Worm (Caenorhabditis elegans) whole organism, L3 larva: ENCODE results near the gene C33F10.1.

Experiments used
- R02D3.7 ChIP-seq: fragments of 150-350 bp; optimal IDR thresholded peaks from 2 replicates; lab custom pipeline; 2014; ENCODE audit warnings: missing biosample characterization, missing genetic modification characterization
- ZK546.5 ChIP-seq: sonication (generic microtip); optimal IDR thresholded peaks from 2 replicates; lab custom pipeline; 2017; ENCODE audit warnings: missing biosample characterization, missing genetic modification characterization
- aly-2 ChIP-seq: fragments of 150-350 bp; optimal IDR thresholded peaks from 2 replicates; lab custom pipeline; 2014; ENCODE audit warnings: missing biosample characterization, missing genetic modification characterization
- ama-1 ChIP-seq: fragments of 150-350 bp; optimal IDR thresholded peaks from 2 replicates; lab custom pipeline; 2018
- ceh-16 ChIP-seq: sonication (generic microtip); optimal IDR thresholded peaks from 2 replicates; lab custom pipeline; 2017; ENCODE audit warnings: missing biosample characterization, missing genetic modification characterization
- ceh-82 ChIP-seq: fragments of 150-350 bp; optimal IDR thresholded peaks from 2 replicates; lab custom pipeline; 2014; ENCODE audit warnings: missing biosample characterization, missing genetic modification characterization
- ceh-9 ChIP-seq: sonication (generic microtip); optimal IDR thresholded peaks from 2 replicates; lab custom pipeline; 2018; ENCODE audit warnings: missing biosample characterization, missing genetic modification characterization
- daf-12 ChIP-seq: fragments of 150-350 bp; optimal IDR thresholded peaks from 2 replicates; lab custom pipeline; 2014; ENCODE audit warnings: missing biosample characterization, missing genetic modification reagents, missing genetic modification characterization
- egl-27 ChIP-seq: sonication (generic microtip); optimal IDR thresholded peaks from 4 replicates; lab custom pipeline; 2017; ENCODE audit warnings: missing biosample characterization, missing genetic modification reagents, missing genetic modification characterization
- egl-5 ChIP-seq: fragments of 150-350 bp; optimal IDR thresholded peaks from 2 replicates; lab custom pipeline; 2017; ENCODE audit warnings: missing biosample characterization, missing genetic modification reagents, missing genetic modification characterization, inconsistent platforms
- elt-1 ChIP-seq: fragments of 150-350 bp; optimal IDR thresholded peaks from 2 replicates; lab custom pipeline; 2014; ENCODE audit warnings: missing biosample characterization, missing genetic modification characterization
- elt-2 ChIP-seq: sonication (generic microtip); optimal IDR thresholded peaks from 2 replicates; lab custom pipeline; 2016; ENCODE audit warnings: missing genetic modification reagents, mild to moderate bottlenecking, missing genetic modification characterization, missing compliant biosample characterization
- elt-3 ChIP-seq, 3 experiments: fragments of 150-350 bp in 1 of 3; sonication (generic microtip) in 2 of 3; optimal IDR thresholded peaks; 2 replicates in 2 of 3; 4 replicates in 1 of 3; lab custom pipeline; 2014 to 2017; ENCODE audit warnings: missing biosample characterization in 3 of 3, missing genetic modification characterization in 3 of 3
- eor-1 ChIP-seq, 2 experiments: fragments of 150-350 bp; optimal IDR thresholded peaks; 2 replicates each; lab custom pipeline; 2014 to 2018; ENCODE audit warnings: missing biosample characterization in 2 of 2, missing genetic modification characterization in 2 of 2
- fkh-10 ChIP-seq: sonication (generic microtip); optimal IDR thresholded peaks from 2 replicates; lab custom pipeline; 2017; ENCODE audit warnings: missing biosample characterization, missing genetic modification reagents, missing genetic modification characterization
- fkh-2 ChIP-seq: fragments of 150-350 bp; optimal IDR thresholded peaks from 2 replicates; lab custom pipeline; 2014; ENCODE audit warnings: missing biosample characterization, missing genetic modification reagents, missing genetic modification characterization
- fos-1 ChIP-seq: fragments of 150-350 bp; optimal IDR thresholded peaks from 2 replicates; lab custom pipeline; 2014; ENCODE audit warnings: missing biosample characterization, missing genetic modification characterization
- hmg-11 ChIP-seq: sonication (generic microtip); optimal IDR thresholded peaks from 2 replicates; lab custom pipeline; 2016; ENCODE audit warnings: missing genetic modification characterization, missing compliant biosample characterization
- jun-1 ChIP-seq: fragments of 150-350 bp; optimal IDR thresholded peaks from 2 replicates; lab custom pipeline; 2014; ENCODE audit warnings: missing biosample characterization, missing genetic modification reagents, missing genetic modification characterization
- lin-15B ChIP-seq: fragments of 150-350 bp; optimal IDR thresholded peaks from 2 replicates; lab custom pipeline; 2014; ENCODE audit warnings: missing biosample characterization, missing genetic modification characterization
- lsy-12 ChIP-seq: sonication (generic microtip); optimal IDR thresholded peaks from 2 replicates; lab custom pipeline; 2016; ENCODE audit warnings: mild to moderate bottlenecking, missing genetic modification characterization, missing compliant biosample characterization
- mml-1 ChIP-seq: fragments of 150-350 bp; sonication (generic microtip); optimal IDR thresholded peaks from 3 replicates; lab custom pipeline; 2014; ENCODE audit warnings: missing biosample characterization, missing genetic modification characterization
- nfya-1 ChIP-seq: sonication (generic microtip); optimal IDR thresholded peaks from 2 replicates; lab custom pipeline; 2017; ENCODE audit warnings: missing genetic modification characterization, mild to moderate bottlenecking, missing compliant biosample characterization, antibody characterized with exemption, moderate library complexity; ENCODE audit not compliant: insufficient read depth
- nhr-11 ChIP-seq: fragments of 150-350 bp; optimal IDR thresholded peaks from 2 replicates; lab custom pipeline; 2014; ENCODE audit warnings: missing biosample characterization, missing genetic modification characterization
- nhr-12 ChIP-seq: fragments of 150-350 bp; optimal IDR thresholded peaks from 2 replicates; lab custom pipeline; 2014; ENCODE audit warnings: missing biosample characterization, missing genetic modification characterization
- nhr-23 ChIP-seq: fragments of 150-350 bp; optimal IDR thresholded peaks from 2 replicates; lab custom pipeline; 2014; ENCODE audit warnings: missing biosample characterization, missing genetic modification reagents, missing genetic modification characterization
- nhr-237 ChIP-seq: fragments of 150-350 bp; optimal IDR thresholded peaks from 2 replicates; lab custom pipeline; 2014; ENCODE audit warnings: missing biosample characterization, missing genetic modification characterization
- nhr-25 ChIP-seq: sonication (generic microtip); optimal IDR thresholded peaks from 2 replicates; lab custom pipeline; 2017; ENCODE audit warnings: missing biosample characterization, missing genetic modification characterization
- nhr-28 ChIP-seq: fragments of 150-350 bp; optimal IDR thresholded peaks from 2 replicates; lab custom pipeline; 2014; ENCODE audit warnings: missing biosample characterization, missing genetic modification characterization
- nhr-43 ChIP-seq: sonication (generic microtip); optimal IDR thresholded peaks from 2 replicates; lab custom pipeline; 2016; ENCODE audit warnings: mild to moderate bottlenecking, missing genetic modification characterization, missing compliant biosample characterization; ENCODE audit not compliant: poor library complexity, severe bottlenecking
- nhr-67 ChIP-seq: fragments of 150-350 bp; optimal IDR thresholded peaks from 2 replicates; lab custom pipeline; 2014; ENCODE audit warnings: missing biosample characterization, missing genetic modification characterization
- nhr-76 ChIP-seq: fragments of 150-350 bp; sonication (generic microtip); optimal IDR thresholded peaks from 5 replicates; lab custom pipeline; 2014; ENCODE audit warnings: missing biosample characterization, missing genetic modification characterization
- nhr-77 ChIP-seq: fragments of 150-350 bp; optimal IDR thresholded peaks from 2 replicates; lab custom pipeline; 2014; ENCODE audit warnings: missing biosample characterization, missing genetic modification characterization
- pha-4 ChIP-seq: fragments of 150-350 bp; optimal IDR thresholded peaks from 2 replicates; lab custom pipeline; 2014; ENCODE audit warnings: missing biosample characterization, missing genetic modification reagents, missing genetic modification characterization
- pqm-1 ChIP-seq: fragments of 150-350 bp; optimal IDR thresholded peaks from 2 replicates; lab custom pipeline; 2017; ENCODE audit warnings: missing biosample characterization, missing genetic modification characterization, inconsistent platforms
- sea-2 ChIP-seq: fragments of 150-350 bp; sonication (generic microtip); optimal IDR thresholded peaks from 4 replicates; lab custom pipeline; 2014; ENCODE audit warnings: missing biosample characterization, missing genetic modification reagents, missing genetic modification characterization
- skn-1 ChIP-seq: fragments of 150-350 bp; optimal IDR thresholded peaks from 2 replicates; lab custom pipeline; 2014; ENCODE audit warnings: missing biosample characterization, missing genetic modification characterization
- snpc-4 ChIP-seq: fragments of 150-350 bp; optimal IDR thresholded peaks from 2 replicates; lab custom pipeline; 2014; ENCODE audit warnings: missing biosample characterization, missing genetic modification characterization
- tbx-2 ChIP-seq: sonication (generic microtip); optimal IDR thresholded peaks from 2 replicates; lab custom pipeline; 2016; ENCODE audit warnings: mild to moderate bottlenecking, missing genetic modification characterization, missing compliant biosample characterization
- unc-39 ChIP-seq: sonication (generic microtip); optimal IDR thresholded peaks from 4 replicates; lab custom pipeline; 2017; ENCODE audit warnings: missing biosample characterization, missing genetic modification characterization
- unc-62 ChIP-seq: fragments of 150-350 bp; sonication (generic microtip); optimal IDR thresholded peaks from 4 replicates; lab custom pipeline; 2014; ENCODE audit warnings: missing biosample characterization, missing genetic modification reagents, missing genetic modification characterization
- zag-1 ChIP-seq: fragments of 150-350 bp; optimal IDR thresholded peaks from 2 replicates; lab custom pipeline; 2014; ENCODE audit warnings: missing biosample characterization, missing genetic modification characterization
- ztf-11 ChIP-seq: fragments of 150-350 bp; optimal IDR thresholded peaks from 2 replicates; lab custom pipeline; 2014; ENCODE audit warnings: missing biosample characterization, missing genetic modification characterization
- ztf-4 ChIP-seq: fragments of 150-350 bp; optimal IDR thresholded peaks from 2 replicates; lab custom pipeline; 2014; ENCODE audit warnings: missing biosample characterization, missing genetic modification characterization

C33F10.1 gene

DNA sequence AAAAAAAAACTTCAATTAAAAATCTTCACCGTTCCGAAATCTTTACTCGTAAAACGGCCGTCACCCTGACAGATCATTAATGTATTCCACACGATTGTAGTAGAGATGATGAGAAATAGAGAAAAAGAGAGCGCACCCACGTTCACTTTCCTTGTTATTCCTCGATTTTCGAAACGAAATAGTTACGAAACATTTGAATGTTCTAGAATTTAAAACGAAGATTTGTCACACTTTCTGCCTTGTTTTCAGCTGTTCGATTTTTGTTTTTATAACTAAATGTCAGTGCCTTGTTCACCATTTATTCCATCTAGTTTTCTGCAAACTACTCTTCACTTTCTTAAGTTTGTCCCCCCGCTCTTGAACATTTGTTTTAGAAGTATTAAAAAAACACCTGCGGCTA lies 19.9 kb downstream of the C33F10.1 start:
- TF ChIP-seq nhr-43 (tag; lab: Kevin White, UChicago) (no peak), ZK546.5 (no peak), nfya-1 (tag; lab: Kevin White, UChicago) (no peak), ceh-9 (tag; lab: Kevin White, UChicago) (no peak), ceh-16 (tag; lab: Kevin White, UChicago) (no peak), R02D3.7 (tag; lab: Kevin White, UChicago) (no peak), elt-3 (tag; optimal IDR thresholded peaks at IDR 0.05; lab: Kevin White, UChicago) (no peak), eor-1 (tag; optimal IDR thresholded peaks at IDR 0.05; lab: Kevin White, UChicago) (no peak)

DNA sequence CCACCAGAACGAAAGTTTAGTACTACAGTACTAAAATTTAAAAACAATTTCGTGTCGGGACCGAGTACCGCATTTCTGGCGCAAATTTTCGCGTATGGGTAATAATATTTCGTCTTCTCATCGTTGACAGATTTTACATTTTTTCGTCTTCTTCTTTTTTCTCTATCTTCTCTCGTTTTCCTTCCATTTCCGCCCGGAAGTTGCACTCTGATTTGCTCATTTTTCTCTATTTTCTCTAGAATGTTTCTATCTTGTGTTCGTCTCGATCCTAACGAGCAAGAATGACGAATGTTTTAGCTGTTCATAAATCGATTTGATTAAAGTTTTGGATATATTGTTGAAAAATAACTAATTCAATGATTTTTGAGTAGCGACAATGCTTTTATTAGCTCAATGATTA lies 20.7 kb downstream of the C33F10.1 start:
- peak; percentile 41 for TF ChIP-seq nfya-1 (tag; lab: Kevin White, UChicago)
- TF ChIP-seq snpc-4 (tag; lab: Kevin White, UChicago), result peak; percentile 7
- TF ChIP-seq lin-15B (tag; lab: Kevin White, UChicago), result peak; percentile 2
- no peak for TF ChIP-seq nhr-237 (tag; lab: Kevin White, UChicago)
- TF ChIP-seq unc-62 (GFP tag; lab: Kevin White, UChicago), result no peak

DNA sequence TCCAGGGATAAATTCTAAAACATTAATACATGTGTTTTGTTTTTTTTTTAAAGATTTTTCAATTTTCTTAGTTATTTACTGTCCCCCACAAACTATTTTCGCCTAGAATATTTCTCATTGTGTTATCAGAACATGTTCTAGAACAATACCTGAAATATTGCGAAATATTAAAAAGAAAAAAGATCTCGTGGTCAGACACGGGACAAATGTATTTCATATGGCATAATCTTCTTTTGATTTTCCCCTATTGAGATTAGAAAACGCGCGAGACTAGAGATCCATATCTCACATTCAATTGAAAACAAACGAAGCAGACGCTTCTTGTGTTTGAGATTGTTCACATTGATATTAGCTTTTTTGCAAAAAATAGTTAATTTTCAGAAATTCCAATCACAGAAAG lies 21.3 kb downstream of the C33F10.1 start:
- TF ChIP-seq nfya-1 (tag; lab: Kevin White, UChicago) (no peak), lsy-12 (tag; lab: Kevin White, UChicago) (no peak), sea-2 (GFP tag; lab: Kevin White, UChicago) (no peak), pqm-1 (tag; lab: Kevin White, UChicago) (no peak), daf-12 (tag; lab: Kevin White, UChicago) (no peak), unc-62 (GFP tag; lab: Kevin White, UChicago) (no peak), ztf-11 (no peak), ceh-9 (tag; lab: Kevin White, UChicago) (no peak), nhr-67 (tag; lab: Kevin White, UChicago) (no peak), zag-1 (tag; lab: Kevin White, UChicago) (no peak), nhr-77 (tag; lab: Kevin White, UChicago) (no peak), snpc-4 (tag; lab: Kevin White, UChicago) (no peak), ceh-82 (tag; lab: Kevin White, UChicago) (no peak), nhr-237 (tag; lab: Kevin White, UChicago) (no peak), aly-2 (no peak), tbx-2 (no peak), R02D3.7 (tag; lab: Kevin White, UChicago) (no peak), nhr-76 (tag; lab: Kevin White, UChicago) (no peak), skn-1 (tag; lab: Kevin White, UChicago) (no peak), fos-1 (tag; lab: Kevin White, UChicago) (no peak), nhr-12 (tag; lab: Kevin White, UChicago) (no peak), ama-1 (lab: Kevin White, UChicago) (no peak), lin-15B (tag; lab: Kevin White, UChicago) (no peak), mml-1 (no peak), fkh-10 (GFP tag; lab: Kevin White, UChicago) (no peak), fkh-2 (tag; lab: Kevin White, UChicago) (no peak), egl-5 (tag; lab: Kevin White, UChicago) (no peak), nhr-28 (tag; lab: Kevin White, UChicago) (no peak), nhr-23 (tag; lab: Kevin White, UChicago) (peak; percentile 40), hmg-11 (no peak), ztf-4 (tag; lab: Kevin White, UChicago) (no peak), ceh-16 (tag; lab: Kevin White, UChicago) (no peak), elt-1 (tag; lab: Kevin White, UChicago) (peak; percentile 90), unc-39 (tag; lab: Kevin White, UChicago) (no peak), ZK546.5 (no peak), nhr-25 (tag; lab: Kevin White, UChicago) (peak; percentile 54), nhr-43 (tag; lab: Kevin White, UChicago) (no peak), egl-27 (tag; lab: Kevin White, UChicago) (no peak), jun-1 (peak; percentile 10), elt-2 (tag; lab: Kevin White, UChicago) (peak; percentile 36), nhr-11 (tag; lab: Kevin White, UChicago) (no peak), pha-4 (peak; percentile 1)
